Worm (Caenorhabditis elegans): Measurements from ENCODE around the gene gcc-2.
A peak's percentile ranks its signal among the peaks of the same experiment; 100 is the strongest.

- TF ChIP-seq ztf-11 (tag; optimal IDR thresholded peaks at IDR 0.05), result no peak
- no peak for TF ChIP-seq lin-13 (tag; optimal IDR thresholded peaks at IDR 0.05)
- TF ChIP-seq ceh-39 (tag; optimal IDR thresholded peaks at IDR 0.05), result peak; percentile 16
- no peak for TF ChIP-seq nhr-12 (tag; optimal IDR thresholded peaks at IDR 0.05)
- TF ChIP-seq pha-4 (tag; optimal IDR thresholded peaks at IDR 0.05), result no peak
- TF ChIP-seq mab-5 (tag; optimal IDR thresholded peaks at IDR 0.05), result no peak
- no peak for TF ChIP-seq unc-62 (GFP tag; optimal IDR thresholded peaks at IDR 0.05)
Observed at ce11 chrIII:9776323-9776722, 14.4 kb upstream of the gcc-2 start, which contains the start of gene usp-46.
